Worm (Caenorhabditis elegans) whole organism, early embryonic: Measurements from ENCODE around the gene F42A6.6.

Source experiments
- B0310.2 ChIP-seq: sonication (generic microtip); optimal IDR thresholded peaks from 2 replicates; lab custom pipeline; 2016; ENCODE audit warnings: mild to moderate bottlenecking, missing genetic modification characterization, missing compliant biosample characterization
- F13C5.2 ChIP-seq: sonication (generic microtip); optimal IDR thresholded peaks from 2 replicates; lab custom pipeline; 2017; ENCODE audit warnings: mild to moderate bottlenecking, missing genetic modification characterization, inconsistent platforms, missing compliant biosample characterization
- aly-1 ChIP-seq: sonication (generic microtip); optimal IDR thresholded peaks from 2 replicates; lab custom pipeline; 2016; ENCODE audit warnings: missing genetic modification characterization, missing compliant biosample characterization
- ama-1 ChIP-seq: fragments of 150-350 bp; optimal IDR thresholded peaks from 2 replicates; lab custom pipeline; 2014
- ceh-13 ChIP-seq: fragments of 200-800 bp; sonication (Bioruptor generic); optimal IDR thresholded peaks from 2 replicates; lab custom pipeline; 2018; ENCODE audit warnings: mild to moderate bottlenecking, missing genetic modification characterization, missing compliant biosample characterization
- ceh-36 ChIP-seq: sonication (generic microtip); optimal IDR thresholded peaks from 2 replicates; lab custom pipeline; 2016; ENCODE audit warnings: missing genetic modification characterization, inconsistent platforms, missing compliant biosample characterization
- ets-7 ChIP-seq: sonication (generic microtip); optimal IDR thresholded peaks from 2 replicates; lab custom pipeline; 2016; ENCODE audit warnings: missing genotype, missing genetic modification characterization, missing compliant biosample characterization
- flt-1 ChIP-seq: fragments of 200-800 bp; sonication (Bioruptor generic); IDR thresholded peaks from 2 replicates; pipeline ENCODE4 v1.3.6; 2022; ENCODE audit warnings: missing genetic modification characterization, missing compliant biosample characterization
- hmbx-1 ChIP-seq: sonication (generic microtip); optimal IDR thresholded peaks from 2 replicates; lab custom pipeline; 2016; ENCODE audit warnings: mild to moderate bottlenecking, missing genetic modification characterization, missing compliant biosample characterization
- hmg-4 ChIP-seq: fragments of 200-800 bp; sonication (Bioruptor generic); optimal IDR thresholded peaks from 2 replicates; lab custom pipeline; 2018; ENCODE audit warnings: mild to moderate bottlenecking, missing genetic modification characterization, missing compliant biosample characterization
- hnd-1 ChIP-seq: sonication (generic microtip); optimal IDR thresholded peaks from 2 replicates; lab custom pipeline; 2016; ENCODE audit warnings: missing genetic modification characterization, missing compliant biosample characterization
- pes-1 ChIP-seq: fragments of 200-800 bp; sonication (Bioruptor generic); IDR thresholded peaks from 2 replicates; pipeline ENCODE4 v1.3.6; 2022; ENCODE audit warnings: missing genetic modification reagents, missing genetic modification characterization, missing compliant biosample characterization
- scrt-1 ChIP-seq: fragments of 200-800 bp; sonication (Bioruptor generic); IDR thresholded peaks from 2 replicates; pipeline ENCODE4 v1.3.6; 2022; ENCODE audit warnings: missing genetic modification characterization, missing compliant biosample characterization
- sea-1 ChIP-seq: fragments of 200-800 bp; sonication (Bioruptor generic); conservative IDR thresholded peaks from 2 replicates; pipeline ENCODE4 v1.3.6; 2022; ENCODE audit warnings: missing genetic modification characterization, missing compliant biosample characterization
- tbx-11 ChIP-seq: fragments of 200-800 bp; sonication (Bioruptor generic); IDR thresholded peaks from 2 replicates; pipeline ENCODE4 v1.3.6; 2022; ENCODE audit warnings: missing genetic modification characterization, missing compliant biosample characterization
- tbx-37 ChIP-seq: fragments of 200-800 bp; sonication (Bioruptor generic); conservative IDR thresholded peaks from 2 replicates; pipeline ENCODE4 v1.3.6; 2022; ENCODE audit warnings: missing genetic modification reagents, missing genetic modification characterization, missing compliant biosample characterization
- tra-4 ChIP-seq: sonication (generic microtip); optimal IDR thresholded peaks from 2 replicates; lab custom pipeline; 2017; ENCODE audit warnings: missing genetic modification characterization, missing compliant biosample characterization

F42A6.6 gene

ce11 chrIV:3349977-3350580, 13.4 kb upstream of the F42A6.6 start, which contains the start of gene elks-1:
TSS of gene elks-1 (minus strand) at chrIV:3350027.
- peak; percentile 70 for TF ChIP-seq ets-7 (tag; lab: Kevin White, UChicago)
- TF ChIP-seq flt-1 (GFP tag; lab: Robert Waterston, UW): peak; percentile 34; the same call in 1 of the 2 replicates
- TF ChIP-seq tbx-37 (GFP tag; lab: Robert Waterston, UW): no peak
- no peak for TF ChIP-seq tbx-11 (GFP tag; lab: Robert Waterston, UW)
- TF ChIP-seq F13C5.2: peak; percentile 4

- TF ChIP-seq flt-1 (GFP tag; lab: Robert Waterston, UW): no peak
- TF ChIP-seq ceh-36 (tag; lab: Kevin White, UChicago): no peak
- no peak for TF ChIP-seq tra-4
- no peak for TF ChIP-seq scrt-1 (GFP tag; lab: Robert Waterston, UW)
- no peak for TF ChIP-seq hmg-4 (GFP tag; lab: Kevin White, UChicago)
- no peak for TF ChIP-seq sea-1 (GFP tag; lab: Robert Waterston, UW)
- TF ChIP-seq tbx-11 (GFP tag; lab: Robert Waterston, UW): no peak
- no peak for TF ChIP-seq pes-1
- no peak for TF ChIP-seq ceh-13 (GFP tag; lab: Kevin White, UChicago)
- TF ChIP-seq ama-1 (lab: Kevin White, UChicago): no peak
- no peak for TF ChIP-seq F13C5.2
- no peak for TF ChIP-seq aly-1 (tag; lab: Kevin White, UChicago)
- no peak for TF ChIP-seq tbx-37 (GFP tag; lab: Robert Waterston, UW)
- no peak for TF ChIP-seq ets-7 (tag; lab: Kevin White, UChicago)
- no peak for TF ChIP-seq hmbx-1 (tag; lab: Kevin White, UChicago)
- TF ChIP-seq hnd-1 (tag; lab: Kevin White, UChicago): no peak
- no peak for TF ChIP-seq B0310.2 (tag; lab: Kevin White, UChicago)
Observed at ce11 chrIV:3348334-3348733, 11.7 kb upstream of the F42A6.6 start.

ce11 chrIV:3345484-3345883, 8.8 kb upstream of the F42A6.6 start:
- no peak for TF ChIP-seq aly-1 (tag; lab: Kevin White, UChicago)
- TF ChIP-seq ama-1 (lab: Kevin White, UChicago): no peak
- TF ChIP-seq tbx-37 (GFP tag; lab: Robert Waterston, UW): no peak
- TF ChIP-seq hmg-4 (GFP tag; lab: Kevin White, UChicago): no peak
- TF ChIP-seq ceh-13 (GFP tag; lab: Kevin White, UChicago): no peak
- no peak for TF ChIP-seq ets-7 (tag; lab: Kevin White, UChicago)
- TF ChIP-seq scrt-1 (GFP tag; lab: Robert Waterston, UW): no peak
- no peak for TF ChIP-seq B0310.2 (tag; lab: Kevin White, UChicago)
- TF ChIP-seq pes-1: no peak
- TF ChIP-seq F13C5.2: no peak
- TF ChIP-seq flt-1 (GFP tag; lab: Robert Waterston, UW): no peak
- no peak for TF ChIP-seq hnd-1 (tag; lab: Kevin White, UChicago)
- TF ChIP-seq ceh-36 (tag; lab: Kevin White, UChicago): no peak
- no peak for TF ChIP-seq tbx-11 (GFP tag; lab: Robert Waterston, UW)
- no peak for TF ChIP-seq sea-1 (GFP tag; lab: Robert Waterston, UW)
- no peak for TF ChIP-seq hmbx-1 (tag; lab: Kevin White, UChicago)
- no peak for TF ChIP-seq tra-4

- no peak for TF ChIP-seq tra-4
- TF ChIP-seq tbx-11 (GFP tag; lab: Robert Waterston, UW): no peak
- TF ChIP-seq hmg-4 (GFP tag; lab: Kevin White, UChicago): no peak
- TF ChIP-seq sea-1 (GFP tag; lab: Robert Waterston, UW): no peak
- TF ChIP-seq ama-1 (lab: Kevin White, UChicago): no peak
- no peak for TF ChIP-seq pes-1
- no peak for TF ChIP-seq ceh-36 (tag; lab: Kevin White, UChicago)
- TF ChIP-seq tbx-37 (GFP tag; lab: Robert Waterston, UW): no peak
- TF ChIP-seq scrt-1 (GFP tag; lab: Robert Waterston, UW): no peak
- no peak for TF ChIP-seq ceh-13 (GFP tag; lab: Kevin White, UChicago)
- no peak for TF ChIP-seq flt-1 (GFP tag; lab: Robert Waterston, UW)
- no peak for TF ChIP-seq F13C5.2
- no peak for TF ChIP-seq B0310.2 (tag; lab: Kevin White, UChicago)
- TF ChIP-seq hmbx-1 (tag; lab: Kevin White, UChicago): no peak
- no peak for TF ChIP-seq aly-1 (tag; lab: Kevin White, UChicago)
- TF ChIP-seq ets-7 (tag; lab: Kevin White, UChicago): no peak
- TF ChIP-seq hnd-1 (tag; lab: Kevin White, UChicago): no peak
Observed at ce11 chrIV:3341170-3341569, 4.5 kb upstream of the F42A6.6 start, which contains the start of gene F42A6.2. TSS of gene F42A6.2 (plus strand) at chrIV:3341470.

ce11 chrIV:3338676-3339075, 2.0 kb upstream of the F42A6.6 start, which contains the start of gene hrpa-1:
TSS of gene hrpa-1 (minus strand) at chrIV:3338867.
- TF ChIP-seq F13C5.2 (peak; percentile 35), hmg-4 (GFP tag; lab: Kevin White, UChicago) (no peak)

- no peak for TF ChIP-seq aly-1 (tag; lab: Kevin White, UChicago)
- no peak for TF ChIP-seq scrt-1 (GFP tag; lab: Robert Waterston, UW)
- no peak for TF ChIP-seq F13C5.2
Observed at ce11 chrIV:3338176-3338575, 1.5 kb upstream of the F42A6.6 start.

ce11 chrIV:3337275-3337674, 602 bp upstream of the F42A6.6 start:
- TF ChIP-seq ets-7 (tag; lab: Kevin White, UChicago) (no peak), ama-1 (lab: Kevin White, UChicago) (no peak), scrt-1 (GFP tag; lab: Robert Waterston, UW) (0 out of 2 replicates have a peak, but pooled peaks have one; percentile 55), tbx-37 (GFP tag; lab: Robert Waterston, UW) (no peak), aly-1 (tag; lab: Kevin White, UChicago) (no peak), hmbx-1 (tag; lab: Kevin White, UChicago) (no peak), flt-1 (GFP tag; lab: Robert Waterston, UW) (no peak), hnd-1 (tag; lab: Kevin White, UChicago) (no peak), B0310.2 (tag; lab: Kevin White, UChicago) (no peak), sea-1 (GFP tag; lab: Robert Waterston, UW) (peak; percentile 31; the same call in 1 of the 2 replicates), pes-1 (peak; percentile 25; the same call in 1 of the 2 replicates), hmg-4 (GFP tag; lab: Kevin White, UChicago) (peak; percentile 76), ceh-13 (GFP tag; lab: Kevin White, UChicago) (no peak), ceh-36 (tag; lab: Kevin White, UChicago) (no peak), F13C5.2 (no peak), tbx-11 (GFP tag; lab: Robert Waterston, UW) (0 out of 2 replicates have a peak, but pooled peaks have one; percentile 55), tra-4 (no peak)
